Fruit fly (Drosophila melanogaster) whole organism, embryonic: ENCODE results near the gene CG4537.

Source experiments
- CG7745 ChIP-seq: fragments of 200-800 bp; sonication (Bioruptor generic); optimal IDR thresholded peaks from 2 replicates; lab custom pipeline; 2018; ENCODE audit warnings: missing biosample characterization, mild to moderate bottlenecking, missing genetic modification characterization, moderate library complexity
- CG8359 ChIP-seq: fragments of 200-800 bp; sonication (Bioruptor generic); optimal IDR thresholded peaks from 2 replicates; lab custom pipeline; 2017; ENCODE audit warnings: missing biosample characterization, mild to moderate bottlenecking, missing genetic modification characterization, borderline replicate concordance
- CG8388 ChIP-seq: fragments of 200-800 bp; sonication (Bioruptor generic); optimal IDR thresholded peaks from 2 replicates; lab custom pipeline; 2019; ENCODE audit warnings: missing biosample characterization, mild to moderate bottlenecking, missing genetic modification characterization, moderate library complexity
- Tbp ChIP-seq: fragments of >200 bp; optimal IDR thresholded peaks from 2 replicates; lab custom pipeline; 2018; ENCODE audit warnings: missing biosample characterization, missing genetic modification characterization
- YL-1 ChIP-seq: fragments of 200-800 bp; sonication (Bioruptor generic); optimal IDR thresholded peaks from 3 replicates; lab custom pipeline; 2017; ENCODE audit warnings: missing biosample characterization, mild to moderate bottlenecking, missing genetic modification characterization
- chif ChIP-seq, 2 experiments: fragments of 200-800 bp; sonication (Bioruptor generic); optimal IDR thresholded peaks; 3 replicates each; lab custom pipeline; 2016; ENCODE audit warnings: missing biosample characterization in 2 of 2, missing genetic modification characterization in 2 of 2
- dan ChIP-seq: fragments of 200-800 bp; sonication (Bioruptor generic); IDR thresholded peaks from 2 replicates; pipeline ENCODE4 v1.3.6; 2022; ENCODE audit warnings: missing biosample characterization, missing genetic modification characterization
- gsb-n ChIP-seq: fragments of 200-800 bp; sonication (Bioruptor generic); optimal IDR thresholded peaks from 3 replicates; lab custom pipeline; 2018; ENCODE audit warnings: missing biosample characterization, mild to moderate bottlenecking, missing genetic modification characterization
- jing ChIP-seq: fragments of 200-800 bp; sonication (Bioruptor generic); optimal IDR thresholded peaks from 2 replicates; lab custom pipeline; 2018; ENCODE audit warnings: missing biosample characterization, mild to moderate bottlenecking, missing genetic modification characterization

- TF ChIP-seq CG7745 (tag; lab: Kevin White, UChicago) (no peak), gsb-n (no peak), YL-1 (no peak), chif (GFP tag; optimal IDR thresholded peaks at IDR 0.05; lab: Kevin White, UChicago) (no peak), dan (GFP tag; lab: Robert Waterston, UW) (no peak), Tbp (no peak), CG8359 (no peak), jing (no peak), CG8388 (no peak)
These were observed 4.6 kb upstream of the CG4537 start, which contains the start of gene nAChRalpha6 for dm6 chr2L:9886086-9886485.
